Worm (Caenorhabditis elegans) whole organism, L1 larva: ENCODE results near the gene col-20.

Experiments used
- C16A3.4 ChIP-seq: fragments of 150-350 bp; optimal IDR thresholded peaks from 2 replicates; lab custom pipeline; 2014; ENCODE audit warnings: missing biosample characterization, missing genetic modification characterization
- C34B4.2 ChIP-seq: sonication (generic microtip); optimal IDR thresholded peaks from 2 replicates; lab custom pipeline; 2017; ENCODE audit warnings: mild to moderate bottlenecking, missing genetic modification characterization, missing compliant biosample characterization
- ama-1 ChIP-seq: fragments of 150-350 bp; optimal IDR thresholded peaks from 2 replicates; lab custom pipeline; 2014
- dsc-1 ChIP-seq: sonication (generic microtip); optimal IDR thresholded peaks from 2 replicates; lab custom pipeline; 2016; ENCODE audit warnings: mild to moderate bottlenecking, missing genetic modification characterization, missing compliant biosample characterization
- elt-2 ChIP-seq: sonication (generic microtip); optimal IDR thresholded peaks from 2 replicates; lab custom pipeline; 2016; ENCODE audit warnings: missing genetic modification characterization, mild to moderate bottlenecking, inconsistent platforms, missing compliant biosample characterization, missing genetic modification reagents
- hpl-2 ChIP-seq: fragments of 150-350 bp; optimal IDR thresholded peaks from 2 replicates; lab custom pipeline; 2014; ENCODE audit warnings: missing biosample characterization, missing genetic modification reagents, missing genetic modification characterization
- lin-15B ChIP-seq: fragments of 150-350 bp; sonication (generic microtip); optimal IDR thresholded peaks from 3 replicates; lab custom pipeline; 2014; ENCODE audit warnings: missing biosample characterization, missing genetic modification characterization
- lsy-2 ChIP-seq, 2 experiments: fragments of 150-350 bp; optimal IDR thresholded peaks; 2 replicates each; lab custom pipeline; 2014; ENCODE audit warnings: missing biosample characterization in 2 of 2, missing genetic modification characterization in 2 of 2
- nhr-76 ChIP-seq: sonication (generic microtip); optimal IDR thresholded peaks from 2 replicates; lab custom pipeline; 2017; ENCODE audit warnings: missing biosample characterization, missing genetic modification characterization
- nhr-77 ChIP-seq: fragments of 150-350 bp; optimal IDR thresholded peaks from 2 replicates; lab custom pipeline; 2014; ENCODE audit warnings: missing biosample characterization, missing genetic modification characterization
- snpc-4 ChIP-seq: fragments of 150-350 bp; optimal IDR thresholded peaks from 2 replicates; lab custom pipeline; 2014; ENCODE audit warnings: missing biosample characterization, missing genetic modification characterization
- tbx-2 ChIP-seq: sonication (generic microtip); optimal IDR thresholded peaks from 2 replicates; lab custom pipeline; 2016; ENCODE audit warnings: missing genetic modification characterization, missing compliant biosample characterization

DNA sequence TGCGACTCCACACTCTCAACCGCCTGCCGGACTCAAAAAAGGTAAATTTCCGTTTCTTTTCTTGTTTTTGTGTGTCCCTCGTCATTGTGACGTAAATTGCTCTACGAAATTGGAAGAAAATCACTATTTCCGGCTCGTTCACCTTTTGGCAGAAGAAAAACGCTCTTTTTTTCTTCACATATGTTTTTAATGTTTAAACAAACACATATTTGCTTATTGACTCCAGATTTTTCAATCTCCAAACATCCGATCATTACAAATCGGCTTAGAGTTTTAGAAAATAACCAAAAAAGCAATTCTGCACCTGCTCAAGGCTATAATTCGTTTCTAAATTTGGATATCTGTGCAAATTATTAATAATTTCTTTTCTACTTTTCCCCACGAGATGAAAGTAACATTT is 35.3 kb upstream of the col-20 start:
- no peak for TF ChIP-seq ama-1 (lab: Kevin White, UChicago)
- TF ChIP-seq snpc-4 = no peak
- peak; percentile 92 for TF ChIP-seq dsc-1 (tag; lab: Kevin White, UChicago)
- no peak for TF ChIP-seq nhr-77
- TF ChIP-seq nhr-76 (tag; lab: Kevin White, UChicago) = no peak
- TF ChIP-seq C34B4.2 (tag; lab: Kevin White, UChicago) = no peak
- no peak for TF ChIP-seq tbx-2 (tag; lab: Kevin White, UChicago)
- no peak for TF ChIP-seq elt-2
- TF ChIP-seq lsy-2 (tag; optimal IDR thresholded peaks at IDR 0.05; lab: Kevin White, UChicago) = no peak
- TF ChIP-seq lin-15B (tag; lab: Kevin White, UChicago) = no peak
- TF ChIP-seq C16A3.4 = no peak
- no peak for TF ChIP-seq hpl-2 (GFP tag; lab: Kevin White, UChicago)
